Worm (Caenorhabditis elegans): Measurements from ENCODE around the gene Y59C2A.1.

Gene Y59C2A.1

ce11 chrII:2202147-2202546 is 5.8 kb upstream of the Y59C2A.1 start:
- no peak for TF ChIP-seq nhr-28 (tag; optimal IDR thresholded peaks at IDR 0.05)
- no peak for TF ChIP-seq pha-4 (tag; optimal IDR thresholded peaks at IDR 0.05)
- TF ChIP-seq unc-39 (tag; optimal IDR thresholded peaks at IDR 0.05), result no peak
- TF ChIP-seq bed-3 (GFP tag; optimal IDR thresholded peaks at IDR 0.05), result no peak
- TF ChIP-seq unc-62 (GFP tag; optimal IDR thresholded peaks at IDR 0.05), result no peak
- TF ChIP-seq lsy-2 (tag; optimal IDR thresholded peaks at IDR 0.05), result peak; percentile 1

- TF ChIP-seq ceh-83 (GFP tag; optimal IDR thresholded peaks at IDR 0.05) (peak; percentile 14), lsy-2 (tag; optimal IDR thresholded peaks at IDR 0.05) (peak; percentile 34), ham-2 (GFP tag; optimal IDR thresholded peaks at IDR 0.05) (no peak), elt-3 (tag; optimal IDR thresholded peaks at IDR 0.05) (no peak), pha-4 (tag; optimal IDR thresholded peaks at IDR 0.05) (no peak), nhr-237 (tag; optimal IDR thresholded peaks at IDR 0.05) (peak; percentile 34), ceh-39 (tag; optimal IDR thresholded peaks at IDR 0.05) (no peak), mep-1 (tag; optimal IDR thresholded peaks at IDR 0.05) (peak; percentile 85), hlh-1 (tag; optimal IDR thresholded peaks at IDR 0.05) (peak; percentile 17), lin-13 (tag; optimal IDR thresholded peaks at IDR 0.05) (peak; percentile 34), mls-2 (tag; optimal IDR thresholded peaks at IDR 0.05) (no peak)
These were observed 3.8 kb upstream of the Y59C2A.1 start, which contains the start of gene Y59C2A.2 for ce11 chrII:2204077-2204476. Y59C2A.2 (minus strand) TSS chrII:2204137.

ce11 chrII:2206064-2206722 is 1.7 kb upstream of the Y59C2A.1 start:
- TF ChIP-seq unc-39 (tag; optimal IDR thresholded peaks at IDR 0.05), result no peak
- TF ChIP-seq ceh-43 (GFP tag; optimal IDR thresholded peaks at IDR 0.05), result no peak
- TF ChIP-seq unc-62 (GFP tag; optimal IDR thresholded peaks at IDR 0.05), result no peak
- no peak for TF ChIP-seq ceh-83 (GFP tag; optimal IDR thresholded peaks at IDR 0.05)
- TF ChIP-seq unc-120 (tag; optimal IDR thresholded peaks at IDR 0.05; ENCODE audit: poor library complexity, severe bottlenecking), result no peak
- TF ChIP-seq ztf-11 (tag; optimal IDR thresholded peaks at IDR 0.05), result no peak

ce11 chrII:2215512-2215911 is 7.6 kb downstream of the Y59C2A.1 start:
- no peak for TF ChIP-seq zip-8 (tag; optimal IDR thresholded peaks at IDR 0.05)
- TF ChIP-seq pha-4 (tag; optimal IDR thresholded peaks at IDR 0.05), result no peak
- TF ChIP-seq unc-39 (tag; optimal IDR thresholded peaks at IDR 0.05), result no peak
- TF ChIP-seq ceh-43 (GFP tag; optimal IDR thresholded peaks at IDR 0.05), result no peak
- TF ChIP-seq mls-2 (tag; optimal IDR thresholded peaks at IDR 0.05), result no peak
- no peak for TF ChIP-seq snpc-4 (tag; optimal IDR thresholded peaks at IDR 0.05)
- TF ChIP-seq sem-2 (GFP tag; optimal IDR thresholded peaks at IDR 0.05), result no peak
- no peak for TF ChIP-seq lin-13 (tag; optimal IDR thresholded peaks at IDR 0.05)
- no peak for TF ChIP-seq blmp-1 (tag; optimal IDR thresholded peaks at IDR 0.05)
- TF ChIP-seq ceh-83 (GFP tag; optimal IDR thresholded peaks at IDR 0.05), result no peak
- no peak for TF ChIP-seq ces-1 (GFP tag; optimal IDR thresholded peaks at IDR 0.05)
- TF ChIP-seq unc-62 (GFP tag; optimal IDR thresholded peaks at IDR 0.05), result no peak
- no peak for TF ChIP-seq lin-32 (GFP tag; optimal IDR thresholded peaks at IDR 0.05)
- no peak for TF ChIP-seq tbx-8 (GFP tag; optimal IDR thresholded peaks at IDR 0.05)
- TF ChIP-seq elt-1 (tag; optimal IDR thresholded peaks at IDR 0.05; ENCODE audit: borderline replicate concordance, insufficient read depth), result no peak
- no peak for TF ChIP-seq sptf-1 (tag; optimal IDR thresholded peaks at IDR 0.05)
- no peak for TF ChIP-seq hlh-1 (tag; optimal IDR thresholded peaks at IDR 0.05)

- TF ChIP-seq unc-39 (tag; optimal IDR thresholded peaks at IDR 0.05), result no peak
- no peak for TF ChIP-seq lin-13 (tag; optimal IDR thresholded peaks at IDR 0.05)
- no peak for TF ChIP-seq nhr-237 (tag; optimal IDR thresholded peaks at IDR 0.05)
- no peak for TF ChIP-seq nhr-76 (tag; optimal IDR thresholded peaks at IDR 0.05)
- TF ChIP-seq mls-2 (tag; optimal IDR thresholded peaks at IDR 0.05), result no peak
These were observed 9.2 kb downstream of the Y59C2A.1 start for ce11 chrII:2216940-2217664.

- peak; percentile 25 for TF ChIP-seq ces-1 (GFP tag; optimal IDR thresholded peaks at IDR 0.05)
- TF ChIP-seq lsy-2 (tag; optimal IDR thresholded peaks at IDR 0.05), result peak; percentile 53
- TF ChIP-seq ztf-11 (tag; optimal IDR thresholded peaks at IDR 0.05), result no peak
- TF ChIP-seq tbx-8 (GFP tag; optimal IDR thresholded peaks at IDR 0.05), result no peak
- TF ChIP-seq pha-4 (tag; optimal IDR thresholded peaks at IDR 0.05), result peak; percentile 4
- TF ChIP-seq sptf-1 (tag; optimal IDR thresholded peaks at IDR 0.05), result peak; percentile 62
- peak; percentile 49 for TF ChIP-seq ham-2 (GFP tag; optimal IDR thresholded peaks at IDR 0.05)
- no peak for TF ChIP-seq unc-39 (tag; optimal IDR thresholded peaks at IDR 0.05)
- TF ChIP-seq mep-1 (tag; optimal IDR thresholded peaks at IDR 0.05), result peak; percentile 26
- TF ChIP-seq flh-1 (GFP tag; optimal IDR thresholded peaks at IDR 0.05), result no peak
- peak; percentile 56 for TF ChIP-seq lin-13 (tag; optimal IDR thresholded peaks at IDR 0.05)
- TF ChIP-seq ceh-83 (GFP tag; optimal IDR thresholded peaks at IDR 0.05), result no peak
- peak; percentile 73 for TF ChIP-seq unc-120 (tag; optimal IDR thresholded peaks at IDR 0.05; ENCODE audit: poor library complexity, severe bottlenecking)
These were observed 12.0 kb downstream of the Y59C2A.1 start, which contains the start of gene Y59C2A.3 for ce11 chrII:2219880-2220279. Y59C2A.3 (minus strand) TSS chrII:2219921.
